Fruit fly (Drosophila melanogaster) Kc167 (cell line): ENCODE measurements around the gene CG31816.

Experiments
- h ChIP-seq: fragments of >200 bp; optimal IDR thresholded peaks from 3 replicates; lab custom pipeline; 2018; ENCODE audit warnings: missing external identifiers
- psq ChIP-seq: fragments of >200 bp; optimal IDR thresholded peaks from 2 replicates; lab custom pipeline; 2017; ENCODE audit warnings: missing external identifiers

- TF ChIP-seq h (lab: Kevin White, UChicago) = no peak
- no peak for TF ChIP-seq psq (lab: Kevin White, UChicago)
These were observed 20.0 kb downstream of the CG31816 start for dm6 chr2L:16562379-16562778.
